Worm (Caenorhabditis elegans) whole organism, dauer: ENCODE results near the gene ced-13.

Experiments used
- unc-62 ChIP-seq: sonication (generic microtip); optimal IDR thresholded peaks from 2 replicates; lab custom pipeline; 2017; ENCODE audit warnings: missing biosample characterization, missing genetic modification reagents, missing genetic modification characterization

ced-13 gene

ce11 chrX:8294586-8294985, 4.9 kb downstream of the ced-13 start, which contains the start of gene R09F10.3:
R09F10.3 (plus strand) TSS chrX:8294625.
- no peak for TF ChIP-seq unc-62 (GFP tag; lab: Kevin White, UChicago)

DNA sequence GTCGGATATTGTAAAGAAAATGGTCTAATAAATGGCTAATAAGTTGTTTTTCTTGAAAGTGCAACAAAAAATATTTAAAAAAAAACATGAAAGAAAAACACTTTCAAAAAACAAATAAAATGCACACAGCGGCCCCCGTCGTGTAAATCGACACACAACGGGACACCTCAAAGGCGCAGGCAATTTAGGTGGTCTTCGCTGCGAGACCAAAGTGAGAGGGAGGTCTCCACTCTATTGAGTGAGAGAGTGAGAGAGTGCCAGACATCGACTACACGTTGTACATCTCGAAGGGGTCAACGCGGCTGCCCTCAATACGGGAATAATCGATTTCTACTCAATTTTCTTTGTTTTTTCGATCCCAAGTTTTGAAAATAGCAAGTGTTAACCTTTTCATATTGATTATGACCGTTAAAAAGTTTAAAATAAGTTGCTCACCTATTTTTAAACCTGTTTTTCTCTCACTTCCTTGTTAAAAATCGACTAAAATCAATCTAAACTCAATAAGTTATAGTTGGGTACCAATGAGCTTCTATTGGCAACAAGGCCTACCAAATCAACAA, 12.6 kb downstream of the ced-13 start, which contains the start of gene sec-16A.2:
sec-16A.2 (plus strand) TSS at position 510 of the 560 bp plus-strand sequence.
- no peak for TF ChIP-seq unc-62 (GFP tag; lab: Kevin White, UChicago)

DNA sequence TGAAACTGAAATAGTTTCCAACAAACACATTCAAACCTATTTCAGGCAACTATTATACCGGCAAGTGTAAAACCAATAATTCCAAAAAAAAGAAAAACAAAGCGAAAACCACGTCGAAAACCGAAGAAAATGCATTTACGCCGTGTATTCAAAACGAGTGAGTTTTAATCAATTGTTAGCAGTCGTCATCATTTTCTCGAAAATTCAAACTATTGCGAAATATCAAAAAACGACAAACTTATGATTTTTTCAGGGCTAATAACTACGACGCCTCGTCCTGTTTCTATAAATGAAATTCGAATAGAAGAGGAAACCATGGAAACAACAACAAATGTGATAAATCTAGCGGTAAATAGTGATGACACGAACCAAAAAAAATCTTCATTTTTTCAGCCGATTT, 13.3 kb downstream of the ced-13 start:
- no peak for TF ChIP-seq unc-62 (GFP tag; lab: Kevin White, UChicago)

DNA sequence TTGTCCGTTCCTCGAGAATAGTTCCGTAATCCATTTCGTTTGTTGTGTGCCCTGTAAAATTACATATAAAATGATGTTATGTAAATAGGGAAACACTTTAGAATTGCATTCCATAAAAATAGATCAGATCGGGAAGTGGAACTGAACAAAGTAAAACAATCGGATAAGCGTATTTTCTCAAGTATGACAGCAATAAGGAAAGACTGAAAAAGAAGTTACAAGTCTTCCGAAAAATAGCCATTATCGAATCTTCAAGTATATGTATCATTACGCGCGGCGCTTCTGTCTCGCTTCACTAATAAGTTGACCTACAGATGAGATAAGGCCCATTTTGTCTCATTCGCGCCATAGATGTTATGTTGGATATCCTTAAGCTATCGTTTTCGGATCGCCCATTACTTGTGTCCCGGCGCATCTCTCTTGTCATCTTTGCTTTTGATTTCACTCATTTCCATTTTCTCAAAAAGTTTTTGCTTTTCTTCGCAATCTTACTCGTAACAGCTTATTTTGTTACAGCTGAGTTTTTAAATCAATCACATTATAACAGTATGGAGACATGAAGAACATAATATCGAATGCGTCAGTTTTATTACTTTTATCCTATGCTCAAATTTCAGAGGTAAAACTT, 14.2 kb downstream of the ced-13 start, which contains the start of the genes fis-2 and F13B9.2:
fis-2 (minus strand) TSS at position 51 of the 628 bp plus-strand sequence.
F13B9.2 (plus strand) TSS at position 515 of the 628 bp plus-strand sequence.
- TF ChIP-seq unc-62 (GFP tag; lab: Kevin White, UChicago), result no peak

ce11 chrX:8284003-8284402, 15.5 kb downstream of the ced-13 start:
- no peak for TF ChIP-seq unc-62 (GFP tag; lab: Kevin White, UChicago)

- TF ChIP-seq unc-62 (GFP tag; lab: Kevin White, UChicago), result no peak
These were observed 22.5 kb downstream of the ced-13 start for ce11 chrX:8276984-8277383.

ce11 chrX:8276333-8276732, 23.1 kb downstream of the ced-13 start:
- TF ChIP-seq unc-62 (GFP tag; lab: Kevin White, UChicago), result no peak

ce11 chrX:8274869-8275268, 24.6 kb downstream of the ced-13 start, which contains the start of gene ksr-1:
ksr-1 (plus strand) TSS chrX:8275169.
- no peak for TF ChIP-seq unc-62 (GFP tag; lab: Kevin White, UChicago)

DNA sequence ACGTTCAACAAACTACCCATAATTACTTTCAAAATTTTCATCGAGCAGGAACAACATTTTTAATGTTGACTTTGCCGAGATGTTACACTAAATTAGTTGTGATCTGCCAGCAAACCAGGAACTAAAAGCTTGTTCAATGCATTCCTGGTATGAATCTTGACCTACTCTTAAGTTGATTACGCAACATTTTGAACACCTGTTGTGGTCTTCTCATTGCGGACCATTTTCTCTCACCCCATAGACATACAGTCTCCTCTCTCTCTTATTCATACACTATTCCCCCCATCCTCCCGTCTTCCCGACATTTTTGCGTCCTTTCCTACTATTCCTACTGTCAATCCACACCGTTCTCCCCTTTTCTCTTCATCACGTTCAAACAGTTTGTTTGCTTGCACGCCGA, 26.0 kb downstream of the ced-13 start:
- TF ChIP-seq unc-62 (GFP tag; lab: Kevin White, UChicago), result no peak

ce11 chrX:8270971-8271553, 28.4 kb downstream of the ced-13 start, which contains the start of gene cutl-29:
cutl-29 (minus strand) TSS chrX:8271021.
- TF ChIP-seq unc-62 (GFP tag; lab: Kevin White, UChicago), result no peak

DNA sequence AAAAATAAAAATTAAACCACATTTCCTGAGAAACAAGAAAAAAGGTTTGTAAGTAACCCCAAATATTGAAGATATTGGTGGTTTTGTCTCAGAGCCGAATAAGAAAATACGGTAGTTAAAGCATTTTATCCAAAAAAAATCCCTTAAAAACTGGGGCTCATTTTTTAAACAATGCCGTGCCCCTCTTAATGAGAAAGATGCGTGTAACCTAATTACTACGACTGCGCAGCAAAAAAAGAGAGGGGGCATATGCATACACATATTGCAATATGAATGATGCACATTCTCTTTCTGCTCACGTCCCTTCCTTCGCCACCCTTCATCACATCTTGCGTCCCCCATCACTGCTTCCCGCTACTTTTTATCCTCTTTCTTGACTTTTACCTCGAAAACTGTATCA, 31.4 kb downstream of the ced-13 start:
- no peak for TF ChIP-seq unc-62 (GFP tag; lab: Kevin White, UChicago)

ce11 chrX:8262734-8263133, 36.7 kb downstream of the ced-13 start:
- TF ChIP-seq unc-62 (GFP tag; lab: Kevin White, UChicago), result no peak

- no peak for TF ChIP-seq unc-62 (GFP tag; lab: Kevin White, UChicago)
These were observed 38.2 kb downstream of the ced-13 start, which contains the start of gene M60.7 for ce11 chrX:8261125-8261684. M60.7 (minus strand) TSS chrX:8261175.

DNA sequence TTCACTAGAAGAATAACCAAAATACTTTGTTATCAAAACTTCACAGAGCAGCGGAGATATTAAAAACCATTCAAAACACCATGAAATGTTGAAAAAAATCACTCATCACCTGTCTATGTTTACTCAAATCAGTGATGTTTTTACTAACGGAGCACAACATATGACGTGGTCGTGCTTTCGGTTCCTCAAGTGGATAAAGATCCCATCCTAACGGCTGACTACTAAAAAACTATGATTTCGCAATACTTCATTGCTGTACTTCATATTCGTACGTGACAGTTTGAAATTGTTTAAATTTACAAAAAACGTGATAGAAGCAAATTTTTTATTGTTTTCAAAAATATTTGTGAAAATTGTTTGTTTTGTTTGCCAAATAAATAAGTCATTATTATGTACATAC, 41.8 kb downstream of the ced-13 start:
- no peak for TF ChIP-seq unc-62 (GFP tag; lab: Kevin White, UChicago)

ce11 chrX:8255433-8255832, 44.0 kb downstream of the ced-13 start:
- TF ChIP-seq unc-62 (GFP tag; lab: Kevin White, UChicago), result no peak

DNA sequence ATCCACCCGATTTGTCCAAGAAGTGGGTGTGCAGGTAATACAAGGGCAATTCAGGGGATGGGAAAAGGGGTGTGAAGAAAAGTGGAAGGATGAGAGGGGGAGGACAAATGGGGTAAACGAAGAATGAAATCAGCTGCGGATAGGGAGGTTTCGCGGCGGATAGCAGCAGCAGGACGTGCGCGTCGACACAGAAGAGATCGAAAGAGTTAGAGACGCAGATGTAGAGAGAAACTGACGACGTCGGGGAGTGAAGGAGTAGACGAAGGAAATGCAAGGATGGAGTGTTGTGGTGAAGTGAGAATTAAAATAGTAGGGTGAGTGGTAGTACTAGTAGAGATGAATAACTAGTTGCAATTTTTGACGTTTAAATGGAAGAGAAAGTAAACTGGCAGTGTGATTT, 47.2 kb downstream of the ced-13 start, which contains the start of gene M60.6:
M60.6 (minus strand) TSS at position 166 of the 400 bp plus-strand sequence.
- TF ChIP-seq unc-62 (GFP tag; lab: Kevin White, UChicago), result no peak
